Fruit fly (Drosophila melanogaster): ENCODE results near the gene Hsp23.

Gene Hsp23

DNA sequence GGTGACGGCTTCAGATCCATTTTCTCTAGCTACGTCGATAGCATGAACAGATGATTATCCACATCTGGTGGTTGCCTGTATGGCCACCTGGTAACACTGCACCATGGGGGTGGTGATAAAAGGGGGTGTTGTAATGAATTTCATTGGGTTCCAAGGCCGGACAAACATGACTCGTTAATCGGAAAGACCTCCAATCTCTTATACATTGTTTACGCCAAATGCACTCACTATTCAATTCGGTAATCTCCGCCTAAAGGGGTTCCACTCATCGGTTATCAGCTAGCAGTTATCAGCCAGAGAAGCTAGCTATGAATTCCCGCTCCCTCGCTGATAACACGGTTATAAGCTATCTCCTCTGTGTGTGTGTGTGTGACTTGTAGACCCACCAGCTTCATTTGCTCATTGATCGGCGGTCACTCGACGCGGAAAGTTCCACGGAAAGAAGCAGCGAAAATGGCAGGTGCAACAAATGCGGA lies 21.4 kb upstream of the Hsp23 start, which contains the start of gene Pdxk:
Pdxk (plus strand) TSS at position 100 of the 476 bp plus-strand sequence.
- TF ChIP-seq noc (tag; optimal IDR thresholded peaks at IDR 0.05): peak; percentile 77

DNA sequence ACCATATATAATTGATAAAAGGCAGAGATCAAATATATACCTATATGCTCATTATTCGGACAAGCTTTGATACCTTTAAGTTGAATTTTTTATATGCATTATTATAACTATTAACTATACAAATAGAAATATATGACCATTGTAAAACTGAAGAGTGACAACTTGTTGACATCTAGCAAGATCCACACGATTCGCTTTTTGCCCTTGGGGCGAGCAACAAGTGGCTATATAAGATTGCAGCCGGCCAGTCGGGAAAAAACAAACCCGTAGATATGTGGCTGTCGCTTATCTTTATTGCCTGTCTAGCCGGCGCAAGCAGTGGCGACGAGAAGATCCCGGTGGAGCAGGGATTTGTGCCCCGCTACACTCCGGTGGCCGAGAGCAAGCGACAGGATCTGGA lies 19.8 kb upstream of the Hsp23 start, which contains the start of gene CG34456:
CG34456 (plus strand) TSS at position 215 of the 400 bp plus-strand sequence.
- peak; percentile 60 for TF ChIP-seq noc (tag; optimal IDR thresholded peaks at IDR 0.05)

DNA sequence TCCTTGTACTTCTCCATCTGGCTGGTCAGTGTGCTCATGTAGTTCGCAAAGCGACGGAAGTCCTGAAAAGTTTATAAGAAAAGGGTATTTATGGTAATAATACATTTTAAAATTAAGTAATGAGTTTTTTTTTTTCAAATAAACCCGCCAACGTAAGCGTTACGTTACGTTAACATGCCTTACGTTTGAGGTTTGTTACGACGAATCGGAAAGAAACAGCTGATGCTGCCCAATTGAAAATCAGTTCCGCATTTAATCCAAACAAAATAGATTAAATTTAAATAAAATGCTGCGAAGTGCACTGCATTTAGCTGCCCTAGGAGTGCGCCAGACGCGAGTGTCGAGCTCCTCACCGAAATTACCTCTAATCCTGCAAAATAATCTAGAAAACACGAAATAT lies 17.6 kb upstream of the Hsp23 start, which contains the start of gene mRRF1:
mRRF1 (plus strand) TSS at position 220 of the 400 bp plus-strand sequence.
- no peak for TF ChIP-seq noc (tag; optimal IDR thresholded peaks at IDR 0.05)

DNA sequence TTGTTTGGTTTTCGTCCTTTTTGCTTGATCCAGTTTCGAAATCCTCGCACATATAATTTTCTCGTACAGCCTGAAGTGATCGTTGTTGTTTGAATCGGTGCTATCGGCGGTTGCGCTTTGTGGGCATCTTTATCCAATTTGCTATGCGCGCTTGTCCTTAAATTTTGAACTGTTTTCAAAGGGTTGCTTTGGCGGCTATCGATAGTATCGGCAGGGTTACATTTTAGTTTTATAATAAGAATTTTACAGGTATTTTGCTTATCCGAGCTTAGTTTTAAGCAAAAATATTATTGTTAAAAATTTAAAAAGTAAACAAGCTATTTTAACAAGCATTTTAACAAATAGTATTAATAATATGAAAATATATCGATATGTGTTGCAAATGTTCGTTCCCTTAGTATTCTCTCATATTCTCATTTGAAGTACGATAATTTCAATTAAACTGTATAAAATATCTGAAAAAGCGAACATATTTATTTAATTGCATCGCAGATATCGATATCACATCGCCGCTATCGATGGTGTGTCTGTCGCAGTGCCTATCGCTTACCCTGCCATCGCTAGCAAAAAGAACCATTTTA lies 14.7 kb upstream of the Hsp23 start, which contains the start of the genes Klp67A and CG4452:
Klp67A (minus strand) TSS at position 197 of the 581 bp plus-strand sequence.
CG4452 (plus strand) TSS at position 528 of the 581 bp plus-strand sequence.
- peak; percentile 13 for TF ChIP-seq noc (tag; optimal IDR thresholded peaks at IDR 0.05)

DNA sequence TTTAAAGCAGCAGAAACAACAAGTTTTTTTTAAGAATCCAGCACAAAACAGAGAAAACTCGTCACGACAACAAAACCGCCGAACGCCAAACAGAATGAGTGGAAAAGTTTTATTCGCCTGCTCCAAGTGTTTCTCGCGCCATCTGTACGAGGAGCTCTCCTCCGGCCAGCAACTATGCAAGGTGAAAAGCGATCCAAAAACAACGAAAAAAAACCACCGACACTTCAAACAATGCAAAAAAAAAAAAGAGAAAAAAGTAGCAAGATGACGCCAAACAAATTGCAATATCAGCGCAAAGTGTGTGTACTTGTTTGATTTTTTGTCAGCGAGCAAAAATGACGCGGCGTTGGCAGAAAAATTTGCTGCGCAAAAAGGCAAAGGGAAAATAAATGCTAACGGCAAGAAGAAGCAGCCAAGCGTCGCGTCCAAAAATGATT lies 14.2 kb upstream of the Hsp23 start:
- no peak for TF ChIP-seq noc (tag; optimal IDR thresholded peaks at IDR 0.05)

DNA sequence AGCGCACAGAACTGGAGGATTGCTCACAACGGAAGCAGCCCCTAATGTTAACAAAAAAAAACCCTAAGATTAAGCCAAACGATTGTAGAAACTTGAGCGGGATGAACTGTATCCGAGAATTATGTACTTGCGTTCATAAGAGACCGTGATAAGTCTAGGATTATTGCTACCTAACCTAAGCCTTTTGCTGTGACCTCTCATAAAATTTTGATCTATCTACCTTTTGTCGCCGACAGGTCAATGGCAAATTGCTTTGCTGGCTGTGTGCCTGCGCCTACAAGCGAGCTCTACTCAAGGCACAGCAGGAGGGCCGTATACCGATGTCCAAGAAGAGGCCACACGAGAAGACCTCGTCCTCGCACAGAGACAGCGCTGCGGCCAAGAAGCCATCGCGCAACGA lies 13.0 kb upstream of the Hsp23 start:
- no peak for TF ChIP-seq noc (tag; optimal IDR thresholded peaks at IDR 0.05)

DNA sequence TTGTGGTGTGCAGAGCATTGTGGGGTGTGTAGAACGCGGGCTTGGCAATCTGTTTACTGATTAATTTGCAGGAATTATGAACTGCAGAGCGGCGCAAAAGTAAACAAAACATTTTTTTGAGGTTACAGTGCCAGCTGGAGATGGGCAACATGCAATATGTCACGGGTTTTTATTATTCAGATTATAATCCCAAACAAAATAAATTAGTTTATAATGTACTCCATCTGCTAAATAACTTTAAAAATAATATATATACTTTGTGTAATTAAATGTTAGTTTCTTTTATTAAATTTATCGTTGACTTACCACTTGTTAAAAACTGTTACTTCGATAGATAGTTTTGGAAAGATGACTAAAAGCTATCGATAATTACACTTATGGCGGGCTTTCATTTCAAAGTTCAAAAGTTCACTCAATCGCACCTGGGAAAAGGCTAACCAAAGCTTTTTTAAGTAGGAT lies 10.7 kb upstream of the Hsp23 start, which contains the start of gene Fdx1:
Fdx1 (minus strand) TSS at position 332 of the 459 bp plus-strand sequence.
- peak; percentile 30 for TF ChIP-seq noc (tag; optimal IDR thresholded peaks at IDR 0.05)

DNA sequence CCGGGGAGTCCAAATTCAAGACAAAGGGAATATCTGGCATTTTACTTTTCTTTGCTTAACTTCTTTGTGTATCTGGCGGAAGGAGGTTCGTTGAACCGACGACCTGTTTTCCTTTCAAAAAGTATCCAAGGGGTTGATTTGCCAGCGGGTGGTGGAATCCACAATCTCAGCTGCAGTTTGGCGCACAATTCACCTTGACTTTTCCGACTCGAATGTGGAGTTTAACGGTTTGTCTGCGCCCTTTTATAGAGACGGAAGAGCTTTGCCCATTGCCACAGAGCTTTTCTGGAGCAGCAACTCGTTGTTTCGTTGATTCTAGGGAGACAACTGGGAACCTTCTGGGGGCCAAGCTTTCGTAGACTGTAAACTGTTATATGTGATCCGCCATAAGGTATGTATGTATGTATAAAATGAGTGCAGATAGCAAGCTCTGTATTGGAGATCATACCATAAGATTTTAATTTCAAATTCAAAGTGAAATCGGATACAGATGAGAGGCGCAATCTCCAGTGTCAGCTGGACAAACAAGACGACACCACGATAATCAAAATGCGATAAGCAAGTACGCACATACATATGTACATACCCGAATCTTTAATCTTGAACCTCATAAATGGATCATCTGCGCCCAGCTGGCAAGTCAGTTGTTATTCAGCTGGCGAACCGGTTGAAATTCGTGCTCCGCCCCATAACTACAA lies 9.3 kb upstream of the Hsp23 start, which contains the start of the genes Hsp67Bc, CG4456 and Hsp22:
Hsp67Bc (minus strand) TSS at position 220 of the 698 bp plus-strand sequence.
CG4456 (plus strand) TSS at position 445 of the 698 bp plus-strand sequence.
Hsp22 (plus strand) TSS at position 654 of the 698 bp plus-strand sequence.
- TF ChIP-seq noc (tag; optimal IDR thresholded peaks at IDR 0.05): peak; percentile 5

DNA sequence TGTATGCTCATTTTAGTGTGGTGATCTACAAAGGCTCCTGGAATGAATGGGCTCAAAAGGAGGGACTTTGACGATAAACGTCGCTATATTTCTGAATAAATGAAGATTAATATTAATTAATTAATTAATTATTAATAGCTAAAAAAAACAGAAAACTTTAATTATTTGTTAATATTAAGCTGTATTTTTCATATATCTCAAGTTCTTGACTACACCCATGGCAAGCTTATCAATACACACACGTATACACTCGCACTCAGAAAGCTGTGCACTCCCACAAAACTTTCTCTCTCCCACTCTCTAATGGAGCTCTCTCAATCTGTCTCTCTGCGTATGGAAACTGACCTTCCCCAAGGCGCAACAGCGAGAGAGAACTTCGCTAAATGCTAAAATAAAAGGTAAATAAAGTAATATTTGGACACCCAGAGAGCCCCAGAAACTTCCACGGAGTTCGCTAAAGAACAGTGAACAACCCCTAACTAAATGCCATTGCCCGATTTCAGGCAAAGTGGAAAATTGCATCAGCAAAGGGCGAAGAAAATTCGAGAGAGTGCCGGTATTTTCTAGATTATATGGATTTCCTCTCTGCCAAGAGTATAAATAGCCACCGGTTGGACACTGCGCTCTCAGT lies 8.2 kb upstream of the Hsp23 start:
- TF ChIP-seq noc (tag; optimal IDR thresholded peaks at IDR 0.05): peak; percentile 83

DNA sequence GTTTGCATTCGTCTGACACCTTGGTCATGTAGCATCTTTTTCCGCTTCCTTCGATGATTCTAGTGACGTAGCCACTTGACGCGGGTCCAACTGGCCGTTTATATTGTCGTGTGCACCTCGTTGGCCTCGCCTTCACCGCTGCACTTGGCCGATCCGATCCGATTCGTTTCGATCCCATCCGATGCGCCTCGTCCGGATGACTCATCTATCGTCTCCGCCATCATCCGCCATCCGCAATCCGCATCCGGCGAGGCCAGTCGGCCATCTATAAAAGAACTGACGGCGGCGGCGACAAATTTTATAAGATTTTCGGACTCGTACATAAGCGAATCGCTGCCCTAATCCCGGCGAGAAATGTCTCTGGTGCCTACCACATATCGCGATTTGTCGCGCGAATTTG lies 6.6 kb upstream of the Hsp23 start, which contains the start of gene CG4461:
CG4461 (plus strand) TSS at position 301 of the 400 bp plus-strand sequence.
- TF ChIP-seq noc (tag; optimal IDR thresholded peaks at IDR 0.05): no peak

DNA sequence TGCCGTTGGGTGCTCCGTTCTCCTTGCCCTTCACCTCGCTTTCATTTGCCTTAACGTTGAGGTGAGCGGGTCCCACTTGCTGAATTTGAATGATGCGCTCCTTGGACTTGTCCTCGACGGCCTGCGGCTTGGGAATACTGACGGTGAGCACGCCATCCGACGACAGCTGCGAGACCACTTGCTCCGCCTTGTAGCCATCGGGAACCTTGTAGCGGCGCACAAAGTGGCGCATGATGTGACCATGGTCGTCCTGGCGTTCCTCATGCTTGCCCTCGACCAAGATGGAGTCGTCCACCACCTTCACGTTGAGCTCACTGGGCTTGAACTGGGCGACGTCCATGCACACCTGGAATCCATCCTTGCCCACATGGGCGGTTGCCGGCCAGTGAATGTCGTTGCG lies 5.1 kb upstream of the Hsp23 start:
- no peak for TF ChIP-seq noc (tag; optimal IDR thresholded peaks at IDR 0.05)

DNA sequence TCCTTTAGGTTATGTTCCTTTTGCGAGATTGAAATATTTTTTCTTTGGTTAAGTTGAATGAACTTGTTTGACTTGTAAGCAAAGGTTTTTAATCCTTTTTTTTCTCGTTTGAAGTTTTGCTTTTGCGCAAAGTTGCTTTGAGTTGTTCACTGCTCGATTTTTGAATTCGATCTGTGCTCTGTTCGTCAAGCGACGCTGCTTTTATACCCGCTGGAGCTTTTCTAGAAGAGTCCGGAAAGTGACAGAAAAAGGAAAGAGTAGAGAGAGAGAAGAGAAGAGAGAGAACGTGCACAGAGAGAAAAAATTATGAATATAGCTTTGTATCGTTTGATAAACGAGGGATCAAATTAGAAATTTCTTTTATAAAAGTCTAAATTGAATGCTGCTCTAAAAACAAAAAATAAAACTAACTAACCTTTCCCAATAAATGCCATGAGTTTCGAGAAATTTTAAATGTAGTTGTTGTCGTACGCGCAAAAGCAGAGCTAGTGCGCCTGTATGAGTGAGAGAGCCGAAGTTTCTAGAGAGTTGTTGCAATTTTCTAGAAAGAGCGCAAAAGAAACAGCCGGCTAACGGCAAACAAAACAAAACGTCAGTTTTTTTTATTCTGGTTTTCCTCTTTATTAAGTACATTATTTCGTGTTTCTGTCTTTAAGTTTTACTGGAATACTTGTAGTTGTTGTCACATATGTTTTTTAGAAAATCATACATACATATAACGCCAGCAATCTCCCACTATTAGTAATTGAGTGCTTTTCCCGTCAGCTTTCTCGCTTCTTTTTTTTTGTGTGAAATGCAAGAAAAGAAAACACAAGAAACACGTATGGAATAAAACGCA lies 4.3 kb upstream of the Hsp23 start, which contains the start of gene Hsp26:
Hsp26 (minus strand) TSS at position 230 of the 838 bp plus-strand sequence.
- TF ChIP-seq noc (tag; optimal IDR thresholded peaks at IDR 0.05): peak; percentile 88

DNA sequence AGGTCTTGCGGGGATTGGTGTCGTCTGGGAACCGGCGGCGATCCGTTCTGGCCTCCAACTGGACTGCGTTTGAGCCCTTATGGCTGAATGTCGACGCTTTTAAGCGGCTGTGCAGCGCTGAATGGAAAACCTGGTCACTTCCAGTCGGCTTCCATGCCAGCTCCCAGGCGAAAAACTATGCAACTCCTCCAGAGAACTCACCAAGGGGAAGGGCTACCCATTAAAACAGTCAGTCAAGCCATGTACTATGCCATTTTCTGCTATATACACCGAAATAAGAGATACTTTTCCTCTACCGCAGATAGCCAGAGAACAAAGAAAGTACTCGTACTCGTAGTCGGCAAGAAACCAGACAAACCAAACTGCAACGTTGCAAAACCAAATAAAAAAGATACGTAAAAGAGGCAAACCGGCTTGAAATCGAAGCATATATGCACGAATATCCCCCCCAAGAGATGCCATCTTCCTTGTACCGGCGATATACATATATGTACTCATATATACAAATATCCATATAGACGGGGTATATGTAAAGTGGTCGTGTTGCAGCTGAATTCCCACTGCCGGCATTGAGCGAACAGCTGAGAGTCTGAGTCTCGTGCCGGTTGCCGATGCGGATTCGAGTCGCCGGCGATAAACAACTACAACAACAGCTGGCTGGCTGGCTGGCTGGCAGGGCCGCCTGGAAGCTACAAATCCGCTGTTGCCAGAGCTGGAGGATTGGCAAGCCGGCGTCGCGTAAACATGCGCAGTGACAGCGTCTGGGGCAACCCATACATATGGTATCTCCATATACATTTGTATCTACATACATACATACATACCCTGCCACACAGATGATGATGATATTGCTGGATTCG lies 2.0 kb upstream of the Hsp23 start, which contains the start of gene Hsp67Ba:
Hsp67Ba (minus strand) TSS at position 51 of the 860 bp plus-strand sequence.
- no peak for TF ChIP-seq noc (tag; optimal IDR thresholded peaks at IDR 0.05)
